Fruit fly (Drosophila melanogaster): ENCODE measurements around the gene Nipsnap.

Nipsnap gene

DNA sequence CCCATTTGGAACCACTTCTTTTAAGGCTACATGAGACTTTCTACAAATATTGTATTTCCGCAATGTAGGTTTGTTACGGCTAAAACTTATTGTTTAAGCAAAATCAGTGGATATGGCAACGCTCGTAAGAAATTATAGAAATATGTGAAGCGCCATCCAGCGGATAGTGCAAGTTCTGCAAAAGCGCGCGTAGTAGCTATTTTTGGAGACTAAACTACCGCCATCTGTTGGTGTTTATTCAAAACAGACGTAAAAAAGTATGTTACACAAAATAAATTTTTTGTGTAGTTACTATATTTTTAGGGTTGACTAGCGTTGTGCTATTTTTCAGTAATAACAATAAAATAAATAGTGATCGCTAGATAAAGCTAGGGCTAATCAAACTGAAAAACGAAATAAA is 32.3 kb upstream of the Nipsnap start (continued):
- no peak for TF ChIP-seq tna (GFP tag; IDR thresholded peaks at IDR 0.05; ENCODE audit: partially characterized antibody)
- TF ChIP-seq Mad (GFP tag; optimal IDR thresholded peaks at IDR 0.05) = no peak
- TF ChIP-seq zfh1 (GFP tag; IDR thresholded peaks at IDR 0.05) = peak; percentile 54; the same call in 1 of the 3 replicates
- no peak for TF ChIP-seq CG8765 (GFP tag; IDR thresholded peaks at IDR 0.05)
- TF ChIP-seq twi (tag; optimal IDR thresholded peaks at IDR 0.05) = no peak
- no peak for TF ChIP-seq zf30C (GFP tag; optimal IDR thresholded peaks at IDR 0.05)
- TF ChIP-seq ase (GFP tag; IDR thresholded peaks at IDR 0.05) = peak; percentile 53; the same call in 2 of the 3 replicates
- TF ChIP-seq CG7372 (GFP tag; IDR thresholded peaks at IDR 0.05) = no peak
- peak; percentile 10 for TF ChIP-seq grau (tag; optimal IDR thresholded peaks at IDR 0.05)
- TF ChIP-seq psq (GFP tag; optimal IDR thresholded peaks at IDR 0.05) = no peak
- TF ChIP-seq klu (GFP tag; IDR thresholded peaks at IDR 0.05) = no peak
- no peak for TF ChIP-seq Max (GFP tag; optimal IDR thresholded peaks at IDR 0.05)
- TF ChIP-seq aop (GFP tag; IDR thresholded peaks at IDR 0.05) = no peak
- TF ChIP-seq danr (GFP tag; IDR thresholded peaks at IDR 0.05) = 0 out of 2 replicates have a peak, but pooled peaks have one; percentile 15
- TF ChIP-seq CG15479 (GFP tag; optimal IDR thresholded peaks at IDR 0.05) = no peak
- TF ChIP-seq CG15601 (tag; optimal IDR thresholded peaks at IDR 0.05) = no peak
- no peak for TF ChIP-seq CG1602 (GFP tag; optimal IDR thresholded peaks at IDR 0.05)
- TF ChIP-seq trem (tag; optimal IDR thresholded peaks at IDR 0.05) = no peak
- TF ChIP-seq CG10267 (tag; optimal IDR thresholded peaks at IDR 0.05) = no peak
- no peak for TF ChIP-seq corto (GFP tag; optimal IDR thresholded peaks at IDR 0.05)
- no peak for TF ChIP-seq Dip3 (GFP tag; optimal IDR thresholded peaks at IDR 0.05)
- no peak for TF ChIP-seq CG17385 (GFP tag; optimal IDR thresholded peaks at IDR 0.05)
- TF ChIP-seq CG10431 (GFP tag; optimal IDR thresholded peaks at IDR 0.05) = no peak
- no peak for TF ChIP-seq CG33557 (GFP tag; optimal IDR thresholded peaks at IDR 0.05)
- no peak for TF ChIP-seq CG13424 (tag; optimal IDR thresholded peaks at IDR 0.05)
- no peak for TF ChIP-seq btn (GFP tag; optimal IDR thresholded peaks at IDR 0.05)
- TF ChIP-seq CG4360 (GFP tag; IDR thresholded peaks at IDR 0.05) = no peak
- no peak for TF ChIP-seq CG16815 (GFP tag; optimal IDR thresholded peaks at IDR 0.05)
- TF ChIP-seq Antp (GFP tag; optimal IDR thresholded peaks at IDR 0.05) = peak; percentile 73
- no peak for TF ChIP-seq CG16813 (GFP tag; IDR thresholded peaks at IDR 0.05; ENCODE audit: partially characterized antibody)
- TF ChIP-seq Myb (GFP tag; optimal IDR thresholded peaks at IDR 0.05) = no peak
- no peak for TF ChIP-seq odd (GFP tag; optimal IDR thresholded peaks at IDR 0.05)
- no peak for TF ChIP-seq Fer2 (tag; optimal IDR thresholded peaks at IDR 0.05)
- TF ChIP-seq ci (GFP tag; IDR thresholded peaks at IDR 0.05) = peak; percentile 76
- TF ChIP-seq CG18262 (tag; optimal IDR thresholded peaks at IDR 0.05) = no peak
- TF ChIP-seq jing (GFP tag; optimal IDR thresholded peaks at IDR 0.05) = no peak
- no peak for TF ChIP-seq Stat92E (GFP tag; optimal IDR thresholded peaks at IDR 0.05)
- TF ChIP-seq CG8478 (optimal IDR thresholded peaks at IDR 0.05) = no peak
- no peak for TF ChIP-seq CG16863 (GFP tag; optimal IDR thresholded peaks at IDR 0.05)
- TF ChIP-seq dmrt11E (tag; optimal IDR thresholded peaks at IDR 0.05) = no peak
- TF ChIP-seq Oaz (GFP tag; IDR thresholded peaks at IDR 0.05) = 0 out of 2 replicates have a peak, but pooled peaks have one; percentile 29
- no peak for TF ChIP-seq Bdp1 (GFP tag; optimal IDR thresholded peaks at IDR 0.05)
- TF ChIP-seq wek (GFP tag; optimal IDR thresholded peaks at IDR 0.05) = no peak
- no peak for TF ChIP-seq Adf1 (GFP tag; IDR thresholded peaks at IDR 0.05)
- TF ChIP-seq Dek (tag; optimal IDR thresholded peaks at IDR 0.05) = no peak
- no peak for TF ChIP-seq Atf-2 (GFP tag; optimal IDR thresholded peaks at IDR 0.05)
- no peak for TF ChIP-seq sima (GFP tag; optimal IDR thresholded peaks at IDR 0.05)
- TF ChIP-seq CG16779 (GFP tag; IDR thresholded peaks at IDR 0.05) = no peak
- TF ChIP-seq CG2889 (GFP tag; IDR thresholded peaks at IDR 0.05) = no peak
- 0 out of 2 replicates have a peak, but pooled peaks have one; percentile 18 for TF ChIP-seq rib (GFP tag; IDR thresholded peaks at IDR 0.05)
- TF ChIP-seq CG1603 (tag; optimal IDR thresholded peaks at IDR 0.05) = peak; percentile 40
- peak; percentile 25 for TF ChIP-seq CG17359 (tag; optimal IDR thresholded peaks at IDR 0.05)

Measured in whole organism, embryonic.